Fruit fly (Drosophila melanogaster): ENCODE results near the gene Scgbeta.

Gene Scgbeta

dm6 chr3R:12379249-12379648 is 43.0 kb downstream of the Scgbeta start:
- TF ChIP-seq pan (optimal IDR thresholded peaks at IDR 0.05) = no peak
- TF ChIP-seq EcR (GFP tag; optimal IDR thresholded peaks at IDR 0.05) = no peak
- no peak for TF ChIP-seq usp (GFP tag; optimal IDR thresholded peaks at IDR 0.05)
- TF ChIP-seq CG8478 (optimal IDR thresholded peaks at IDR 0.05) = no peak
- TF ChIP-seq Dll (optimal IDR thresholded peaks at IDR 0.05) = no peak
- TF ChIP-seq psq (optimal IDR thresholded peaks at IDR 0.05) = no peak

dm6 chr3R:12378200-12378599 is 44.0 kb downstream of the Scgbeta start, which contains the start of gene GstD7:
TSS of gene GstD7 (plus strand) at chr3R:12378500.
- TF ChIP-seq EcR (GFP tag; optimal IDR thresholded peaks at IDR 0.05) (no peak), psq (optimal IDR thresholded peaks at IDR 0.05) (no peak), CG8478 (optimal IDR thresholded peaks at IDR 0.05) (no peak)

- TF ChIP-seq pan (optimal IDR thresholded peaks at IDR 0.05) (no peak), Dll (optimal IDR thresholded peaks at IDR 0.05) (no peak), psq (optimal IDR thresholded peaks at IDR 0.05) (no peak), usp (GFP tag; optimal IDR thresholded peaks at IDR 0.05) (no peak), EcR (GFP tag; optimal IDR thresholded peaks at IDR 0.05) (no peak), CG8478 (optimal IDR thresholded peaks at IDR 0.05) (no peak)
These were observed 45.4 kb downstream of the Scgbeta start, which contains the start of gene GstD6 for dm6 chr3R:12376828-12377227. TSS of gene GstD6 (plus strand) at chr3R:12377128.

dm6 chr3R:12375258-12375783 is 46.9 kb downstream of the Scgbeta start, which contains the start of gene GstD5:
TSS of gene GstD5 (plus strand) at chr3R:12375733.
- no peak for TF ChIP-seq psq (optimal IDR thresholded peaks at IDR 0.05)
- TF ChIP-seq pan (optimal IDR thresholded peaks at IDR 0.05) = no peak
- TF ChIP-seq CG8478 (optimal IDR thresholded peaks at IDR 0.05) = no peak
- TF ChIP-seq EcR (GFP tag; optimal IDR thresholded peaks at IDR 0.05) = no peak
- TF ChIP-seq usp (GFP tag; optimal IDR thresholded peaks at IDR 0.05) = no peak
- TF ChIP-seq Dll (optimal IDR thresholded peaks at IDR 0.05) = no peak

- TF ChIP-seq psq (optimal IDR thresholded peaks at IDR 0.05) = no peak
- no peak for TF ChIP-seq CG8478 (optimal IDR thresholded peaks at IDR 0.05)
- TF ChIP-seq pan (optimal IDR thresholded peaks at IDR 0.05) = no peak
- TF ChIP-seq EcR (GFP tag; optimal IDR thresholded peaks at IDR 0.05) = no peak
- no peak for TF ChIP-seq usp (GFP tag; optimal IDR thresholded peaks at IDR 0.05)
- TF ChIP-seq Dll (optimal IDR thresholded peaks at IDR 0.05) = no peak
These were observed 48.4 kb downstream of the Scgbeta start, which contains the start of gene GstD4 for dm6 chr3R:12373800-12374199. TSS of gene GstD4 (plus strand) at chr3R:12374100.

dm6 chr3R:12372800-12373199 is 49.4 kb downstream of the Scgbeta start, which contains the start of gene GstD3:
TSS of gene GstD3 (plus strand) at chr3R:12373068.
- TF ChIP-seq pan (optimal IDR thresholded peaks at IDR 0.05) (no peak), EcR (GFP tag; optimal IDR thresholded peaks at IDR 0.05) (no peak), psq (optimal IDR thresholded peaks at IDR 0.05) (no peak), CG8478 (optimal IDR thresholded peaks at IDR 0.05) (no peak), usp (GFP tag; optimal IDR thresholded peaks at IDR 0.05) (no peak), Dll (optimal IDR thresholded peaks at IDR 0.05) (no peak)

- TF ChIP-seq EcR (GFP tag; optimal IDR thresholded peaks at IDR 0.05) (no peak), psq (optimal IDR thresholded peaks at IDR 0.05) (no peak), usp (GFP tag; optimal IDR thresholded peaks at IDR 0.05) (no peak), Dll (optimal IDR thresholded peaks at IDR 0.05) (no peak), CG8478 (optimal IDR thresholded peaks at IDR 0.05) (no peak), pan (optimal IDR thresholded peaks at IDR 0.05) (no peak)
These were observed 50.6 kb downstream of the Scgbeta start, which contains the start of gene GstD2 for dm6 chr3R:12371671-12372070. TSS of gene GstD2 (plus strand) at chr3R:12371971.
